Worm (Caenorhabditis elegans) whole organism, L1 larva: ENCODE measurements around the gene imb-2.

Experiments used
- alr-1 ChIP-seq: fragments of 200-800 bp; sonication (Bioruptor generic); optimal IDR thresholded peaks from 2 replicates; lab custom pipeline; 2018; ENCODE audit warnings: borderline replicate concordance, mild to moderate bottlenecking, missing genetic modification characterization, missing compliant biosample characterization
- aly-2 ChIP-seq: fragments of 150-350 bp; optimal IDR thresholded peaks from 2 replicates; lab custom pipeline; 2014; ENCODE audit warnings: missing biosample characterization, missing genetic modification characterization
- hpl-2 ChIP-seq: fragments of 150-350 bp; optimal IDR thresholded peaks from 2 replicates; lab custom pipeline; 2014; ENCODE audit warnings: missing biosample characterization, missing genetic modification reagents, missing genetic modification characterization
- lsy-2 ChIP-seq, 2 experiments: fragments of 150-350 bp; optimal IDR thresholded peaks; 2 replicates each; lab custom pipeline; 2014; ENCODE audit warnings: missing biosample characterization in 2 of 2, missing genetic modification characterization in 2 of 2
- mab-9 ChIP-seq: fragments of 200-800 bp; sonication (Bioruptor generic); IDR thresholded peaks from 2 replicates; pipeline ENCODE4 v1.3.6; 2022; ENCODE audit warnings: missing genetic modification reagents, missing genetic modification characterization, missing compliant biosample characterization
- nhr-28 ChIP-seq: fragments of 150-350 bp; optimal IDR thresholded peaks from 2 replicates; lab custom pipeline; 2014; ENCODE audit warnings: missing biosample characterization, missing genetic modification characterization
- nhr-77 ChIP-seq: fragments of 150-350 bp; optimal IDR thresholded peaks from 2 replicates; lab custom pipeline; 2014; ENCODE audit warnings: missing biosample characterization, missing genetic modification characterization
- skn-1 ChIP-seq: fragments of 150-350 bp; optimal IDR thresholded peaks from 2 replicates; lab custom pipeline; 2014; ENCODE audit warnings: missing biosample characterization, missing genetic modification characterization
- snpc-4 ChIP-seq: fragments of 150-350 bp; optimal IDR thresholded peaks from 2 replicates; lab custom pipeline; 2014; ENCODE audit warnings: missing biosample characterization, missing genetic modification characterization
- unc-30 ChIP-seq: sonication (generic microtip); optimal IDR thresholded peaks from 2 replicates; lab custom pipeline; 2017; ENCODE audit warnings: missing biosample characterization, missing genetic modification characterization
- unc-62 ChIP-seq: fragments of 150-350 bp; optimal IDR thresholded peaks from 2 replicates; lab custom pipeline; 2014; ENCODE audit warnings: missing biosample characterization, missing genetic modification reagents, missing genetic modification characterization
- zag-1 ChIP-seq: fragments of 150-350 bp; optimal IDR thresholded peaks from 2 replicates; lab custom pipeline; 2014; ENCODE audit warnings: missing biosample characterization, missing genetic modification characterization
- ztf-4 ChIP-seq: fragments of 150-350 bp; optimal IDR thresholded peaks from 2 replicates; lab custom pipeline; 2014; ENCODE audit warnings: missing biosample characterization, missing genetic modification characterization

DNA sequence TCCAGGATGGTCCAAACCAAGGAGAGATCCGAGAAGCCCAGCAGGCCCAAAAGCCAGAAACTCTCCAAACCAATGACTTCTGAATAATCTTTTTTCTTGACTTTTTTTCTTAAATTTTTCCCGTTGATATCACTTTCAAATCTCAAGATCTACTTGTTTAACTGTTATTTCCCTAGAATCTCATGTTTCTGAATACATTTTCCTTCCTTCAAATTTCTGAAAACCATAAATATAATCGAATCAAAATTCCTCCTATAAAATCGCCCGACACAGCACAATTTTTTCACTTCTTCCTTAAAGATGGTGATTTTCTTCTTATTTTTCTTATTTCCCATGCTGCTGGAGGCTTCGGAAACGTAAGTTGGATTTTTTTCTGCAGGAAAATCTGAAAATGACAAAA, 22.7 kb downstream of the imb-2 start, which contains the start of gene F26H11.8:
- TF ChIP-seq unc-62 (GFP tag; lab: Kevin White, UChicago) (no peak), nhr-28 (tag; lab: Kevin White, UChicago) (no peak), aly-2 (no peak), ztf-4 (tag; lab: Kevin White, UChicago) (no peak), mab-9 (GFP tag; lab: Robert Waterston, UW) (no peak), lsy-2 (tag; optimal IDR thresholded peaks at IDR 0.05; lab: Kevin White, UChicago) (no peak), zag-1 (tag; lab: Kevin White, UChicago) (no peak), unc-30 (no peak), alr-1 (tag; lab: Kevin White, UChicago) (no peak), skn-1 (no peak), snpc-4 (no peak), nhr-77 (tag; lab: Kevin White, UChicago) (no peak), hpl-2 (GFP tag; lab: Kevin White, UChicago) (no peak)
